Fruit fly (Drosophila melanogaster) whole organism, embryonic: ENCODE data around the gene Reg-2.

Experiments used
- CG12104 ChIP-seq: fragments of 200-800 bp; sonication (Bioruptor generic); optimal IDR thresholded peaks from 3 replicates; lab custom pipeline; 2016; ENCODE audit warnings: missing biosample characterization, missing genetic modification characterization
- CG16815 ChIP-seq: fragments of 200-800 bp; sonication (Bioruptor generic); optimal IDR thresholded peaks from 3 replicates; lab custom pipeline; 2017; ENCODE audit warnings: missing biosample characterization, mild to moderate bottlenecking, missing genetic modification characterization
- CG18011 ChIP-seq: fragments of 200-800 bp; sonication (Bioruptor generic); optimal IDR thresholded peaks from 2 replicates; lab custom pipeline; 2017; ENCODE audit warnings: missing biosample characterization, missing genetic modification characterization, mild to moderate bottlenecking, moderate library complexity, missing genotype
- CG31441 ChIP-seq: fragments of 200-800 bp; sonication (Bioruptor generic); IDR thresholded peaks from 2 replicates; pipeline ENCODE4 v1.3.6; 2022; ENCODE audit warnings: missing biosample characterization, missing genetic modification characterization
- CG6854 ChIP-seq: fragments of 200-800 bp; sonication (Bioruptor generic); optimal IDR thresholded peaks from 3 replicates; lab custom pipeline; 2017; ENCODE audit warnings: missing biosample characterization, mild to moderate bottlenecking, missing genetic modification characterization
- D19B ChIP-seq: fragments of 200-800 bp; sonication (Bioruptor generic); optimal IDR thresholded peaks from 2 replicates; lab custom pipeline; 2017; ENCODE audit warnings: missing biosample characterization, mild to moderate bottlenecking, missing genetic modification characterization
- Ssrp ChIP-seq: fragments of 200-800 bp; sonication (Bioruptor generic); optimal IDR thresholded peaks from 2 replicates; lab custom pipeline; 2018; ENCODE audit warnings: missing biosample characterization, mild to moderate bottlenecking, missing genetic modification characterization, moderate library complexity
- emc ChIP-seq: fragments of 200-800 bp; sonication (Bioruptor generic); optimal IDR thresholded peaks from 2 replicates; lab custom pipeline; 2016; ENCODE audit warnings: missing biosample characterization, missing genetic modification characterization
- grau ChIP-seq: fragments of 200-800 bp; optimal IDR thresholded peaks from 3 replicates; lab custom pipeline; 2019; ENCODE audit warnings: missing biosample characterization, mild to moderate bottlenecking, missing genetic modification characterization, moderate library complexity
- slp2 ChIP-seq: fragments of 200-800 bp; sonication (Bioruptor generic); optimal IDR thresholded peaks from 2 replicates; lab custom pipeline; 2016; ENCODE audit warnings: missing biosample characterization, missing genetic modification characterization
- so ChIP-seq: fragments of 200-800 bp; sonication (Bioruptor generic); IDR thresholded peaks from 3 replicates; pipeline ENCODE4 v1.3.6; 2022; ENCODE audit warnings: missing biosample characterization, missing genetic modification characterization
- unc-4 ChIP-seq: fragments of 200-800 bp; sonication (Bioruptor generic); IDR thresholded peaks from 2 replicates; pipeline ENCODE4 v1.3.6; 2022; ENCODE audit warnings: missing biosample characterization, missing genetic modification characterization; ENCODE audit not compliant: partially characterized antibody

DNA sequence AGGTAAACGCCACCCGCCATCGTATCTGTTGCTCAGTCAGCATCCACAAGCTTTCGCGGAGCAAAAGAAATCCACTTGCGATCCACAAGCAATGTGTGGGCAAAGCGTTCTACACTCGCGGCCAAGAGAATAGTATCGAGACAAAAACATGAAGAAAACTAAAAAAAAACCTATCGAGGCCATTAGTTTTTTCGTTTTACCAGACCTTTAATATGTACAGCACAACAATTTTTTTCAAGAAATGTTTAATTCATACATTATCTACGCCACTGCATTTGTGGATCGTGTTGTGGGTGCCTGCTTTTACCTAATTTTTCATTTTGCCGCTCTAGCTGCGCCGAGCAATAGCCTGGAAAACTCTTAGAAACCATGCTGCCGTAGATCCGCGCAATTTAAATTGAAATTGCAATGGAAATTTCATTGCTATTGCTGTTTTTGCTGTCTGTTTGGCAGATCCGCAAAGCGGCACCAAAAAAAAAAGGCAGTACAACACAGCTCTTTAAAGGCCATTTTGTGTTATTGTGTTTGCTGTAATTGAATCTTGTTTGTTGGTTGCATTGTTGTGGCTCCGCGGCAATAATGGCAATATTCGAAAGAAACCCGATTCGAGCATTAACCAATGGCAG is 43.3 kb downstream of the Reg-2 start:
- TF ChIP-seq grau (peak; percentile 59), CG18011 (GFP tag; lab: Kevin White, UChicago) (peak; percentile 23), slp2 (GFP tag; lab: Kevin White, UChicago) (peak; percentile 60), unc-4 (GFP tag; lab: Robert Waterston, UW) (no peak), CG16815 (GFP tag; lab: Kevin White, UChicago) (no peak), so (GFP tag; lab: Robert Waterston, UW) (no peak), CG31441 (peak; percentile 76), CG6854 (GFP tag; lab: Kevin White, UChicago) (no peak), CG12104 (GFP tag; lab: Kevin White, UChicago) (no peak), emc (GFP tag; lab: Kevin White, UChicago) (peak; percentile 15), Ssrp (tag; lab: Kevin White, UChicago) (peak; percentile 39), D19B (peak; percentile 29)
